Worm (Caenorhabditis elegans) whole organism, L1 larva: ENCODE data around the gene glr-2.

Experiments
- alr-1 ChIP-seq: fragments of 200-800 bp; sonication (Bioruptor generic); optimal IDR thresholded peaks from 2 replicates; lab custom pipeline; 2018; ENCODE audit warnings: borderline replicate concordance, mild to moderate bottlenecking, missing genetic modification characterization, missing compliant biosample characterization
- blmp-1 ChIP-seq: fragments of 150-350 bp; optimal IDR thresholded peaks from 2 replicates; lab custom pipeline; 2014; ENCODE audit warnings: missing biosample characterization, missing genetic modification characterization
- egl-27 ChIP-seq, 2 experiments: fragments of 150-350 bp in 1 of 2; sonication (generic microtip); optimal IDR thresholded peaks; 3 replicates each; lab custom pipeline; 2017 to 2018; ENCODE audit warnings: missing biosample characterization in 2 of 2, missing genetic modification characterization in 2 of 2, missing genetic modification reagents in 2 of 2
- elt-3 ChIP-seq, 6 experiments: fragments of 150-350 bp in 1 of 6; sonication (generic microtip); optimal IDR thresholded peaks; 2 replicates each; lab custom pipeline; 2017 to 2018; ENCODE audit warnings: missing biosample characterization in 6 of 6, missing genetic modification characterization in 6 of 6, inconsistent platforms in 1 of 6
- jun-1 ChIP-seq: fragments of 150-350 bp; optimal IDR thresholded peaks from 2 replicates; lab custom pipeline; 2014; ENCODE audit warnings: missing biosample characterization, missing genetic modification reagents, missing genetic modification characterization
- lin-35 ChIP-seq, 2 experiments: fragments of 150-350 bp; optimal IDR thresholded peaks; 2 replicates each; lab custom pipeline; 2014; ENCODE audit warnings: missing biosample characterization in 2 of 2, missing genetic modification characterization in 2 of 2, missing genetic modification reagents in 2 of 2
- lin-39 ChIP-seq: fragments of 150-350 bp; optimal IDR thresholded peaks from 2 replicates; lab custom pipeline; 2014; ENCODE audit warnings: missing biosample characterization, missing genetic modification reagents, missing genetic modification characterization
- mab-9 ChIP-seq: fragments of 200-800 bp; sonication (Bioruptor generic); IDR thresholded peaks from 2 replicates; pipeline ENCODE4 v1.3.6; 2022; ENCODE audit warnings: missing genetic modification reagents, missing genetic modification characterization, missing compliant biosample characterization
- mdl-1 ChIP-seq, 2 experiments: fragments of 150-350 bp; optimal IDR thresholded peaks; 2 replicates each; lab custom pipeline; 2014 to 2017; ENCODE audit warnings: missing biosample characterization in 2 of 2, missing genetic modification characterization in 2 of 2, inconsistent platforms in 1 of 2
- nhr-11 ChIP-seq: fragments of 150-350 bp; optimal IDR thresholded peaks from 2 replicates; lab custom pipeline; 2014; ENCODE audit warnings: missing biosample characterization, missing genetic modification characterization
- pqm-1 ChIP-seq: sonication (generic microtip); optimal IDR thresholded peaks from 3 replicates; lab custom pipeline; 2017; ENCODE audit warnings: missing biosample characterization, missing genetic modification characterization
- sptf-1 ChIP-seq: fragments of 150-350 bp; optimal IDR thresholded peaks from 2 replicates; lab custom pipeline; 2014; ENCODE audit warnings: missing biosample characterization, missing genetic modification characterization
- unc-62 ChIP-seq: fragments of 150-350 bp; optimal IDR thresholded peaks from 2 replicates; lab custom pipeline; 2014; ENCODE audit warnings: missing biosample characterization, missing genetic modification reagents, missing genetic modification characterization

- no peak for TF ChIP-seq lin-39 (tag; lab: Kevin White, UChicago)
- no peak for TF ChIP-seq pqm-1 (tag; lab: Kevin White, UChicago)
- no peak for TF ChIP-seq elt-3 (tag; optimal IDR thresholded peaks at IDR 0.05; lab: Kevin White, UChicago)
- no peak for TF ChIP-seq jun-1 (tag; lab: Kevin White, UChicago)
- no peak for TF ChIP-seq nhr-11 (tag; lab: Kevin White, UChicago)
- no peak for TF ChIP-seq unc-62
- no peak for TF ChIP-seq mab-9
- no peak for TF ChIP-seq alr-1 (tag; lab: Kevin White, UChicago)
- no peak for TF ChIP-seq mdl-1 (tag; optimal IDR thresholded peaks at IDR 0.05; lab: Kevin White, UChicago)
- no peak for TF ChIP-seq blmp-1 (tag; lab: Kevin White, UChicago)
- no peak for TF ChIP-seq egl-27 (tag; optimal IDR thresholded peaks at IDR 0.05; lab: Kevin White, UChicago)
- no peak for TF ChIP-seq sptf-1 (tag; lab: Kevin White, UChicago)
- TF ChIP-seq lin-35 (GFP tag; optimal IDR thresholded peaks at IDR 0.05; lab: Kevin White, UChicago): peak; percentile 1 to 42
Measured at ce11 chrIII:7140228-7140710, 4.5 kb downstream of the glr-2 start.
